Worm (Caenorhabditis elegans): ENCODE measurements around the gene F19H6.4.

ce11 chrX:12350207-12350606 lies 15.3 kb upstream of the F19H6.4 start, which contains the start of gene F42F12.3:
- TF ChIP-seq D1046.2 (GFP tag; IDR thresholded peaks at IDR 0.05) (no peak), pha-4 (GFP tag; IDR thresholded peaks at IDR 0.05) (no peak), pha-4 (tag; optimal IDR thresholded peaks at IDR 0.05) (no peak)
